Fruit fly (Drosophila melanogaster): Measurements from ENCODE around the gene SPARC.

Gene SPARC

dm6 chr3R:26831861-26832260 is 39.9 kb downstream of the SPARC start:
- TF ChIP-seq Rel (GFP tag; optimal IDR thresholded peaks at IDR 0.05), result no peak
- no peak for TF ChIP-seq Rel (tag; optimal IDR thresholded peaks at IDR 0.05)
- peak in 1 of 2 experiments; percentile 5 for TF ChIP-seq foxo (GFP tag; optimal IDR thresholded peaks at IDR 0.05)

- TF ChIP-seq woc (GFP tag; optimal IDR thresholded peaks at IDR 0.05) (peak; percentile 29), pan (optimal IDR thresholded peaks at IDR 0.05) (no peak), br (GFP tag; optimal IDR thresholded peaks at IDR 0.05) (peak; percentile 68), tai (GFP tag; optimal IDR thresholded peaks at IDR 0.05) (peak; percentile 38), dmrt93B (GFP tag; optimal IDR thresholded peaks at IDR 0.05) (peak; percentile 10), Dif (GFP tag; optimal IDR thresholded peaks at IDR 0.05; ENCODE audit: partially characterized antibody) (no peak), Sp1 (GFP tag; optimal IDR thresholded peaks at IDR 0.05) (peak; percentile 59), ey (GFP tag; optimal IDR thresholded peaks at IDR 0.05) (peak; percentile 56), foxo (GFP tag; optimal IDR thresholded peaks at IDR 0.05) (peak in 1 of 2 experiments; percentile 74), psq (GFP tag; optimal IDR thresholded peaks at IDR 0.05) (peak; percentile 42), Myc (optimal IDR thresholded peaks at IDR 0.05) (no peak), h (GFP tag; optimal IDR thresholded peaks at IDR 0.05) (peak; percentile 56), OdsH (GFP tag; optimal IDR thresholded peaks at IDR 0.05) (peak; percentile 56), Jra (GFP tag; optimal IDR thresholded peaks at IDR 0.05) (no peak), Hnf4 (GFP tag; optimal IDR thresholded peaks at IDR 0.05) (peak; percentile 39), fru (GFP tag; optimal IDR thresholded peaks at IDR 0.05) (peak; percentile 62), HLH106 (tag; optimal IDR thresholded peaks at IDR 0.05) (peak; percentile 68), rgr (GFP tag; optimal IDR thresholded peaks at IDR 0.05) (peak; percentile 56), CG32264 (GFP tag; optimal IDR thresholded peaks at IDR 0.05) (no peak), brk (GFP tag; optimal IDR thresholded peaks at IDR 0.05) (peak; percentile 3), Rel (GFP tag; optimal IDR thresholded peaks at IDR 0.05) (no peak), Rel (tag; optimal IDR thresholded peaks at IDR 0.05) (peak; percentile 4), sage (GFP tag; optimal IDR thresholded peaks at IDR 0.05) (no peak)
These were observed 50.7 kb downstream of the SPARC start for dm6 chr3R:26821117-26821516.
